Worm (Caenorhabditis elegans) whole organism, L1 larva: ENCODE measurements around the gene Y75B12B.13.

Experiments
- ama-1 ChIP-seq: fragments of 150-350 bp; optimal IDR thresholded peaks from 2 replicates; lab custom pipeline; 2014
- ceh-90 ChIP-seq: sonication (generic microtip); optimal IDR thresholded peaks from 2 replicates; lab custom pipeline; 2016; ENCODE audit warnings: missing genetic modification characterization, missing compliant biosample characterization
- hpl-2 ChIP-seq: fragments of 150-350 bp; optimal IDR thresholded peaks from 2 replicates; lab custom pipeline; 2014; ENCODE audit warnings: missing biosample characterization, missing genetic modification reagents, missing genetic modification characterization
- lsy-2 ChIP-seq, 2 experiments: fragments of 150-350 bp; optimal IDR thresholded peaks; 2 replicates each; lab custom pipeline; 2014; ENCODE audit warnings: missing biosample characterization in 2 of 2, missing genetic modification characterization in 2 of 2
- nhr-11 ChIP-seq: fragments of 150-350 bp; optimal IDR thresholded peaks from 2 replicates; lab custom pipeline; 2014; ENCODE audit warnings: missing biosample characterization, missing genetic modification characterization
- nhr-76 ChIP-seq: sonication (generic microtip); optimal IDR thresholded peaks from 2 replicates; lab custom pipeline; 2017; ENCODE audit warnings: missing biosample characterization, missing genetic modification characterization
- nhr-84 ChIP-seq: sonication (generic microtip); optimal IDR thresholded peaks from 2 replicates; lab custom pipeline; 2017; ENCODE audit warnings: missing biosample characterization, missing genetic modification characterization
- snpc-4 ChIP-seq: fragments of 150-350 bp; optimal IDR thresholded peaks from 2 replicates; lab custom pipeline; 2014; ENCODE audit warnings: missing biosample characterization, missing genetic modification characterization
- sptf-1 ChIP-seq: fragments of 150-350 bp; optimal IDR thresholded peaks from 2 replicates; lab custom pipeline; 2014; ENCODE audit warnings: missing biosample characterization, missing genetic modification characterization
- swsn-7 ChIP-seq: sonication (generic microtip); optimal IDR thresholded peaks from 2 replicates; lab custom pipeline; 2016; ENCODE audit warnings: missing genetic modification characterization, missing compliant biosample characterization

DNA sequence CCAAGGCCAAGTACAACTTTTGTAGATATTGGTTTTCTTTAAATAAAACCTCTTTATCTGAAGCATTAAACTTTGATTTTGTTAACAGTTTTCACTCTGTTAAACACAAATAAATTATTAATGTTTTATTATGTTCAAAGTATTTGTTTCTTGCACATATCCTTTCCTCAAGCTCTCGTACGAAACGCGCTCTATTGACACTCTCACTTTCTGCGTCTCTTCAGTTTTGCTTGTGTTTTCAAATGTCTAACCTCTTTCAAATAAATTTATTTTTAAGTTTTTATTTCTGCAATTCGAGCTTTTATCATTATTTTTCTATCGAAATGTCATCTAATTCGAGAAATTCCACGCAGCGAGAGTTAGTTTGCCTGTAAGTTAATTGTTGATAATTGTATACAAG lies 50.0 kb downstream of the Y75B12B.13 start, which contains the start of gene K08F9.4:
- no peak for TF ChIP-seq ama-1
- TF ChIP-seq ceh-90 = no peak
- TF ChIP-seq swsn-7 (tag; lab: Kevin White, UChicago) = peak; percentile 51
- peak; percentile 75 to 82 for TF ChIP-seq lsy-2 (tag; optimal IDR thresholded peaks at IDR 0.05; lab: Kevin White, UChicago)
- no peak for TF ChIP-seq nhr-76 (tag; lab: Kevin White, UChicago)
- TF ChIP-seq nhr-11 (tag; lab: Kevin White, UChicago) = no peak
- peak; percentile 72 for TF ChIP-seq snpc-4
- no peak for TF ChIP-seq nhr-84 (tag; lab: Kevin White, UChicago)
- TF ChIP-seq hpl-2 (GFP tag; lab: Kevin White, UChicago) = no peak
- no peak for TF ChIP-seq sptf-1 (tag; lab: Kevin White, UChicago)
